Fruit fly (Drosophila melanogaster): Measurements from ENCODE around the gene shakB.

The shakB gene

dm6 chrX:20926950-20927349 is at the start of gene shakB:
Gene shakB, minus strand, starts transcription at chrX:20927050.
- TF ChIP-seq noc (tag; optimal IDR thresholded peaks at IDR 0.05), result no peak

dm6 chrX:20965369-20966040 is 38.7 kb upstream of the shakB start, which contains the start of gene CG1304:
Gene CG1304, minus strand, starts transcription at chrX:20965419.
- TF ChIP-seq noc (tag; optimal IDR thresholded peaks at IDR 0.05), result no peak

dm6 chrX:20963405-20963804 is 36.6 kb upstream of the shakB start, which contains the start of gene Ser6:
Gene Ser6, minus strand, starts transcription at chrX:20963505.
- no peak for TF ChIP-seq noc (tag; optimal IDR thresholded peaks at IDR 0.05)

dm6 chrX:20948268-20948667 is 21.4 kb upstream of the shakB start:
- TF ChIP-seq noc (tag; optimal IDR thresholded peaks at IDR 0.05), result no peak

dm6 chrX:20934530-20934929 is 7.7 kb upstream of the shakB start, which contains the start of gene Npc1b:
Gene Npc1b, plus strand, starts transcription at chrX:20934869.
- TF ChIP-seq noc (tag; optimal IDR thresholded peaks at IDR 0.05), result no peak

dm6 chrX:20933459-20933858 is 6.6 kb upstream of the shakB start, which contains the start of gene CG11227:
Gene CG11227, minus strand, starts transcription at chrX:20933559.
- no peak for TF ChIP-seq noc (tag; optimal IDR thresholded peaks at IDR 0.05)

dm6 chrX:20925858-20926257 is 992 bp downstream of the shakB start:
- no peak for TF ChIP-seq noc (tag; optimal IDR thresholded peaks at IDR 0.05)

dm6 chrX:20924951-20925350 is 1.9 kb downstream of the shakB start:
- no peak for TF ChIP-seq noc (tag; optimal IDR thresholded peaks at IDR 0.05)

- TF ChIP-seq noc (tag; optimal IDR thresholded peaks at IDR 0.05), result no peak
Measured at dm6 chrX:20923787-20924186, 3.1 kb downstream of the shakB start.

- no peak for TF ChIP-seq noc (tag; optimal IDR thresholded peaks at IDR 0.05)
Measured at dm6 chrX:20916436-20916835, 10.4 kb downstream of the shakB start.

- no peak for TF ChIP-seq noc (tag; optimal IDR thresholded peaks at IDR 0.05)
Measured at dm6 chrX:20882526-20882925, 44.3 kb downstream of the shakB start, which contains the start of gene I-3. Gene I-3, minus strand, starts transcription at chrX:20882626.

dm6 chrX:20869297-20869696 is 57.6 kb downstream of the shakB start, which contains the start of gene CG1314:
Gene CG1314, minus strand, starts transcription at chrX:20869397.
- TF ChIP-seq noc (tag; optimal IDR thresholded peaks at IDR 0.05), result no peak

dm6 chrX:20863704-20864103 is 63.1 kb downstream of the shakB start:
- no peak for TF ChIP-seq noc (tag; optimal IDR thresholded peaks at IDR 0.05)

- no peak for TF ChIP-seq noc (tag; optimal IDR thresholded peaks at IDR 0.05)
Measured at dm6 chrX:20826147-20826546, 100.7 kb downstream of the shakB start.

dm6 chrX:20821846-20822245 is 105.0 kb downstream of the shakB start, which contains the start of gene CG15450:
Gene CG15450, plus strand, starts transcription at chrX:20822146.
- TF ChIP-seq noc (tag; optimal IDR thresholded peaks at IDR 0.05), result no peak

dm6 chrX:20797488-20797887 is 129.4 kb downstream of the shakB start:
- no peak for TF ChIP-seq noc (tag; optimal IDR thresholded peaks at IDR 0.05)

dm6 chrX:20781120-20781519 is 145.7 kb downstream of the shakB start, which contains the start of gene CG32507:
Gene CG32507, minus strand, starts transcription at chrX:20781220.
- no peak for TF ChIP-seq noc (tag; optimal IDR thresholded peaks at IDR 0.05)

Measured in whole organism, larva.